Worm (Caenorhabditis elegans) whole organism, L1 larva: ENCODE data around the gene riok-3.

Experiments
- C34B4.2 ChIP-seq: sonication (generic microtip); optimal IDR thresholded peaks from 2 replicates; lab custom pipeline; 2017; ENCODE audit warnings: mild to moderate bottlenecking, missing genetic modification characterization, missing compliant biosample characterization
- Y116A8C.19 ChIP-seq: sonication (generic microtip); optimal IDR thresholded peaks from 2 replicates; lab custom pipeline; 2016; ENCODE audit warnings: missing compliant biosample characterization, missing genetic modification characterization, borderline replicate concordance
- aly-2 ChIP-seq: fragments of 150-350 bp; optimal IDR thresholded peaks from 2 replicates; lab custom pipeline; 2014; ENCODE audit warnings: missing biosample characterization, missing genetic modification characterization
- ama-1 ChIP-seq: fragments of 150-350 bp; optimal IDR thresholded peaks from 2 replicates; lab custom pipeline; 2014
- ceh-63 ChIP-seq: fragments of 200-800 bp; sonication (Bioruptor generic); optimal IDR thresholded peaks from 2 replicates; lab custom pipeline; 2018; ENCODE audit warnings: mild to moderate bottlenecking, missing genetic modification characterization, missing compliant biosample characterization
- dpl-1 ChIP-seq, 3 experiments: fragments of 150-350 bp in 2 of 3; sonication (generic microtip) in 1 of 3; optimal IDR thresholded peaks; 2 replicates each; lab custom pipeline; 2014 to 2017; ENCODE audit warnings: missing biosample characterization in 3 of 3, missing genetic modification characterization in 3 of 3, missing genetic modification reagents in 3 of 3
- dsc-1 ChIP-seq: sonication (generic microtip); optimal IDR thresholded peaks from 2 replicates; lab custom pipeline; 2016; ENCODE audit warnings: mild to moderate bottlenecking, missing genetic modification characterization, missing compliant biosample characterization
- efl-1 ChIP-seq, 4 experiments: fragments of 150-350 bp; optimal IDR thresholded peaks in 3 of 4; peaks in 1 of 4; 1 replicate in 1 of 4; 2 replicates in 3 of 4; lab custom pipeline; 2014; ENCODE audit warnings: missing biosample characterization in 2 of 4, missing genetic modification characterization in 2 of 4, missing genetic modification reagents in 2 of 4
- egl-13 ChIP-seq: sonication (generic microtip); optimal IDR thresholded peaks from 2 replicates; lab custom pipeline; 2016; ENCODE audit warnings: missing genotype, missing genetic modification reagents, missing genetic modification characterization, missing compliant biosample characterization
- elt-2 ChIP-seq: sonication (generic microtip); optimal IDR thresholded peaks from 2 replicates; lab custom pipeline; 2016; ENCODE audit warnings: missing genetic modification characterization, mild to moderate bottlenecking, inconsistent platforms, missing compliant biosample characterization, missing genetic modification reagents
- elt-3 ChIP-seq, 6 experiments: fragments of 150-350 bp in 1 of 6; sonication (generic microtip); optimal IDR thresholded peaks; 2 replicates each; lab custom pipeline; 2017 to 2018; ENCODE audit warnings: missing biosample characterization in 6 of 6, missing genetic modification characterization in 6 of 6, inconsistent platforms in 1 of 6
- fkh-10 ChIP-seq: sonication (generic microtip); optimal IDR thresholded peaks from 2 replicates; lab custom pipeline; 2017; ENCODE audit warnings: missing biosample characterization, missing genetic modification reagents, missing genetic modification characterization
- fos-1 ChIP-seq: fragments of 150-350 bp; optimal IDR thresholded peaks from 2 replicates; lab custom pipeline; 2014; ENCODE audit warnings: missing biosample characterization, missing genetic modification characterization
- hlh-4 ChIP-seq: sonication (generic microtip); optimal IDR thresholded peaks from 2 replicates; lab custom pipeline; 2016; ENCODE audit warnings: mild to moderate bottlenecking, missing genetic modification characterization, missing compliant biosample characterization
- hpl-2 ChIP-seq: fragments of 150-350 bp; optimal IDR thresholded peaks from 2 replicates; lab custom pipeline; 2014; ENCODE audit warnings: missing biosample characterization, missing genetic modification reagents, missing genetic modification characterization
- lin-35 ChIP-seq, 2 experiments: fragments of 150-350 bp; optimal IDR thresholded peaks; 2 replicates each; lab custom pipeline; 2014; ENCODE audit warnings: missing biosample characterization in 2 of 2, missing genetic modification characterization in 2 of 2, missing genetic modification reagents in 2 of 2
- lsy-2 ChIP-seq, 2 experiments: fragments of 150-350 bp; optimal IDR thresholded peaks; 2 replicates each; lab custom pipeline; 2014; ENCODE audit warnings: missing biosample characterization in 2 of 2, missing genetic modification characterization in 2 of 2
- nhr-19 ChIP-seq: fragments of 200-800 bp; sonication (Bioruptor generic); conservative IDR thresholded peaks from 2 replicates; pipeline ENCODE4 v1.3.6; 2022; ENCODE audit warnings: missing genetic modification characterization, missing compliant biosample characterization
- nhr-20 ChIP-seq: sonication (generic microtip); optimal IDR thresholded peaks from 2 replicates; lab custom pipeline; 2016; ENCODE audit warnings: mild to moderate bottlenecking, missing genetic modification characterization, missing compliant biosample characterization
- nhr-237 ChIP-seq: fragments of 150-350 bp; optimal IDR thresholded peaks from 2 replicates; lab custom pipeline; 2014; ENCODE audit warnings: missing biosample characterization, missing genetic modification characterization
- nhr-47 ChIP-seq: sonication (generic microtip); optimal IDR thresholded peaks from 2 replicates; lab custom pipeline; 2016; ENCODE audit warnings: mild to moderate bottlenecking, missing genetic modification characterization, moderate library complexity, missing compliant biosample characterization
- nhr-71 ChIP-seq: sonication (generic microtip); optimal IDR thresholded peaks from 2 replicates; lab custom pipeline; 2016; ENCODE audit warnings: mild to moderate bottlenecking, missing genetic modification characterization, moderate library complexity, missing compliant biosample characterization
- nhr-76 ChIP-seq: sonication (generic microtip); optimal IDR thresholded peaks from 2 replicates; lab custom pipeline; 2017; ENCODE audit warnings: missing biosample characterization, missing genetic modification characterization
- nhr-84 ChIP-seq: sonication (generic microtip); optimal IDR thresholded peaks from 2 replicates; lab custom pipeline; 2017; ENCODE audit warnings: missing biosample characterization, missing genetic modification characterization
- nhr-85 ChIP-seq: sonication (generic microtip); peaks from one replicate; lab custom pipeline; 2016; ENCODE audit warnings: missing genetic modification characterization, inconsistent platforms, missing compliant biosample characterization
- nhr-90 ChIP-seq: sonication (generic microtip); optimal IDR thresholded peaks from 2 replicates; lab custom pipeline; 2016; ENCODE audit warnings: mild to moderate bottlenecking, missing genetic modification characterization, missing compliant biosample characterization; ENCODE audit not compliant: poor library complexity
- pag-3 ChIP-seq: sonication (generic microtip); optimal IDR thresholded peaks from 2 replicates; lab custom pipeline; 2017; ENCODE audit warnings: missing genetic modification characterization, mild to moderate bottlenecking, missing compliant biosample characterization, antibody characterized with exemption, borderline replicate concordance; ENCODE audit not compliant: insufficient read depth
- snu-23 ChIP-seq: sonication (generic microtip); optimal IDR thresholded peaks from 2 replicates; lab custom pipeline; 2016; ENCODE audit warnings: missing genetic modification characterization, missing compliant biosample characterization
- sox-4 ChIP-seq: sonication (generic microtip); optimal IDR thresholded peaks from 2 replicates; lab custom pipeline; 2016; ENCODE audit warnings: missing genetic modification characterization, missing compliant biosample characterization
- sup-37 ChIP-seq: fragments of 200-800 bp; sonication (Bioruptor generic); optimal IDR thresholded peaks from 2 replicates; lab custom pipeline; 2018; ENCODE audit warnings: mild to moderate bottlenecking, missing genetic modification characterization, missing compliant biosample characterization
- swsn-7 ChIP-seq: sonication (generic microtip); optimal IDR thresholded peaks from 2 replicates; lab custom pipeline; 2016; ENCODE audit warnings: missing genetic modification characterization, missing compliant biosample characterization
- unc-30 ChIP-seq: sonication (generic microtip); optimal IDR thresholded peaks from 2 replicates; lab custom pipeline; 2017; ENCODE audit warnings: missing biosample characterization, missing genetic modification characterization
- xbp-1 ChIP-seq: sonication (generic microtip); optimal IDR thresholded peaks from 2 replicates; lab custom pipeline; 2016; ENCODE audit warnings: missing genetic modification characterization, missing compliant biosample characterization
- zip-4 ChIP-seq: fragments of 200-800 bp; sonication (Bioruptor generic); optimal IDR thresholded peaks from 2 replicates; lab custom pipeline; 2018; ENCODE audit warnings: mild to moderate bottlenecking, missing genetic modification characterization, moderate library complexity, missing compliant biosample characterization
- ztf-4 ChIP-seq: fragments of 150-350 bp; optimal IDR thresholded peaks from 2 replicates; lab custom pipeline; 2014; ENCODE audit warnings: missing biosample characterization, missing genetic modification characterization

riok-3 gene

ce11 chrIII:9789083-9789482 lies 15.7 kb downstream of the riok-3 start:
- TF ChIP-seq efl-1 (optimal IDR thresholded peaks at IDR 0.05; lab: Kevin White, UChicago) (no peak), efl-1 (GFP tag; optimal IDR thresholded peaks at IDR 0.05 in 1 of 2; lab: Kevin White, UChicago) (peak in 1 of 2 experiments; percentile 51), nhr-76 (tag; lab: Kevin White, UChicago) (no peak)

ce11 chrIII:9786776-9787175 lies 18.0 kb downstream of the riok-3 start:
- TF ChIP-seq swsn-7, result no peak
- no peak for TF ChIP-seq pag-3
- TF ChIP-seq elt-2, result peak; percentile 56
- TF ChIP-seq nhr-237 (tag; lab: Kevin White, UChicago), result no peak
- no peak for TF ChIP-seq egl-13 (tag; lab: Kevin White, UChicago)
- no peak for TF ChIP-seq zip-4 (GFP tag; lab: Kevin White, UChicago)
- TF ChIP-seq lin-35 (GFP tag; optimal IDR thresholded peaks at IDR 0.05; lab: Kevin White, UChicago), result peak in 1 of 2 experiments; percentile 15
- TF ChIP-seq unc-30 (tag; lab: Kevin White, UChicago), result no peak

ce11 chrIII:9783133-9783590 lies 21.6 kb downstream of the riok-3 start:
- TF ChIP-seq nhr-20 (peak; percentile 6), dpl-1 (GFP tag; optimal IDR thresholded peaks at IDR 0.05; lab: Kevin White, UChicago) (no peak), hpl-2 (no peak), nhr-85 (tag; lab: Kevin White, UChicago) (peak; percentile 23), aly-2 (tag; lab: Kevin White, UChicago) (peak; percentile 51), fos-1 (no peak), nhr-71 (tag; lab: Kevin White, UChicago) (peak; percentile 32), nhr-237 (tag; lab: Kevin White, UChicago) (no peak), lin-35 (GFP tag; optimal IDR thresholded peaks at IDR 0.05; lab: Kevin White, UChicago) (peak in 1 of 2 experiments; percentile 4), nhr-84 (no peak), ceh-63 (GFP tag; lab: Kevin White, UChicago) (no peak), ama-1 (lab: Kevin White, UChicago) (peak; percentile 33), sup-37 (no peak), ztf-4 (tag; lab: Kevin White, UChicago) (peak; percentile 43), elt-3 (tag; optimal IDR thresholded peaks at IDR 0.05; lab: Kevin White, UChicago) (peak in 1 of 6 experiments; percentile 16), dsc-1 (tag; lab: Kevin White, UChicago) (no peak), fkh-10 (GFP tag; lab: Kevin White, UChicago) (no peak), lsy-2 (tag; optimal IDR thresholded peaks at IDR 0.05; lab: Kevin White, UChicago) (peak in 1 of 2 experiments; percentile 37), nhr-90 (tag; lab: Kevin White, UChicago) (peak; percentile 36), nhr-19 (peak; percentile 37), elt-2 (peak; percentile 19), nhr-47 (peak; percentile 33), C34B4.2 (tag; lab: Kevin White, UChicago) (no peak), xbp-1 (tag; lab: Kevin White, UChicago) (no peak), hlh-4 (tag; lab: Kevin White, UChicago) (no peak), Y116A8C.19 (tag; lab: Kevin White, UChicago) (no peak), sox-4 (no peak), snu-23 (GFP tag; lab: Kevin White, UChicago) (peak; percentile 9), efl-1 (optimal IDR thresholded peaks at IDR 0.05; lab: Kevin White, UChicago) (peak in 1 of 2 experiments; percentile 7), efl-1 (GFP tag; optimal IDR thresholded peaks at IDR 0.05 in 1 of 2; lab: Kevin White, UChicago) (no peak)

ce11 chrIII:9782483-9783081 lies 22.2 kb downstream of the riok-3 start, which contains the start of gene R10E11.6:
Gene R10E11.6 (plus strand): TSS chrIII:9783006.
- TF ChIP-seq dsc-1 (tag; lab: Kevin White, UChicago), result no peak
- TF ChIP-seq efl-1 (optimal IDR thresholded peaks at IDR 0.05; lab: Kevin White, UChicago), result no peak
- peak in 1 of 2 experiments; percentile 93 for TF ChIP-seq efl-1 (GFP tag; optimal IDR thresholded peaks at IDR 0.05 in 1 of 2; lab: Kevin White, UChicago)
